Fruit fly (Drosophila melanogaster) whole organism, prepupa: ENCODE measurements around the gene B9d2.
A peak's percentile ranks its signal among the peaks of the same experiment; 100 is the strongest.

Source experiments
- Blimp-1 ChIP-seq: fragments of 200-800 bp; sonication (Bioruptor generic); optimal IDR thresholded peaks from 3 replicates; lab custom pipeline; 2017; ENCODE audit warnings: missing biosample characterization, missing genetic modification characterization, mild to moderate bottlenecking, moderate library complexity, missing genetic modification reagents
- CG11762 ChIP-seq: fragments of 200-800 bp; sonication (Bioruptor generic); optimal IDR thresholded peaks from 3 replicates; lab custom pipeline; 2016; ENCODE audit warnings: missing biosample characterization, missing genetic modification characterization; ENCODE audit not compliant: insufficient read depth
- CG15336 ChIP-seq: fragments of 200-800 bp; sonication (Bioruptor generic); IDR thresholded peaks from 2 replicates; pipeline ENCODE4 v1.3.6; 2022; ENCODE audit warnings: missing biosample characterization, missing genetic modification characterization
- CG16779 ChIP-seq: fragments of 200-800 bp; sonication (Bioruptor generic); optimal IDR thresholded peaks from 3 replicates; lab custom pipeline; 2017; ENCODE audit warnings: missing biosample characterization, mild to moderate bottlenecking, missing genetic modification characterization
- CG3032 ChIP-seq: fragments of 200-800 bp; optimal IDR thresholded peaks from 2 replicates; lab custom pipeline; 2019; ENCODE audit warnings: missing biosample characterization, mild to moderate bottlenecking, missing genetic modification characterization, moderate library complexity
- CG32006 ChIP-seq: fragments of 200-800 bp; sonication (Bioruptor generic); optimal IDR thresholded peaks from 3 replicates; lab custom pipeline; 2017; ENCODE audit warnings: missing biosample characterization, mild to moderate bottlenecking, missing genetic modification characterization
- CG34406 ChIP-seq: fragments of 200-800 bp; sonication (Bioruptor generic); optimal IDR thresholded peaks from 3 replicates; lab custom pipeline; 2016; ENCODE audit warnings: missing biosample characterization, missing genetic modification characterization
- CG3919 ChIP-seq: fragments of 200-800 bp; sonication (Bioruptor generic); optimal IDR thresholded peaks from 3 replicates; lab custom pipeline; 2016; ENCODE audit warnings: missing biosample characterization, missing genetic modification characterization
- CG4318 ChIP-seq: fragments of 200-800 bp; sonication (Bioruptor generic); optimal IDR thresholded peaks from 3 replicates; lab custom pipeline; 2017; ENCODE audit warnings: missing biosample characterization, mild to moderate bottlenecking, missing genetic modification characterization
- CG6276 ChIP-seq: fragments of 200-800 bp; sonication (Bioruptor generic); optimal IDR thresholded peaks from 2 replicates; lab custom pipeline; 2017; ENCODE audit warnings: missing biosample characterization, mild to moderate bottlenecking, missing genetic modification characterization
- CG6792 ChIP-seq: fragments of 200-800 bp; sonication (Bioruptor generic); optimal IDR thresholded peaks from 3 replicates; lab custom pipeline; 2016; ENCODE audit warnings: missing biosample characterization, missing genetic modification characterization
- CG6808 ChIP-seq: fragments of 200-800 bp; sonication (Bioruptor generic); optimal IDR thresholded peaks from 3 replicates; lab custom pipeline; 2017; ENCODE audit warnings: missing biosample characterization, missing genetic modification characterization, mild to moderate bottlenecking, moderate library complexity, missing genetic modification reagents
- CG6854 ChIP-seq: fragments of 200-800 bp; sonication (Bioruptor generic); optimal IDR thresholded peaks from 2 replicates; lab custom pipeline; 2017; ENCODE audit warnings: missing biosample characterization, mild to moderate bottlenecking, missing genetic modification characterization
- CG7368 ChIP-seq: fragments of 200-800 bp; sonication (Bioruptor generic); optimal IDR thresholded peaks from 3 replicates; lab custom pipeline; 2016; ENCODE audit warnings: missing biosample characterization, missing genetic modification characterization
- CG8119 ChIP-seq: fragments of 200-800 bp; sonication (Bioruptor generic); IDR thresholded peaks from 3 replicates; pipeline ENCODE4 v1.3.6; 2022; ENCODE audit warnings: missing biosample characterization, missing genetic modification characterization
- CG9139 ChIP-seq: fragments of 200-800 bp; sonication (Bioruptor generic); optimal IDR thresholded peaks from 3 replicates; lab custom pipeline; 2017; ENCODE audit warnings: missing biosample characterization, mild to moderate bottlenecking, missing genetic modification characterization
- Eip75B ChIP-seq: fragments of 200-800 bp; sonication (Bioruptor generic); optimal IDR thresholded peaks from 3 replicates; lab custom pipeline; 2016; ENCODE audit warnings: missing biosample characterization, missing genetic modification characterization
- Ets21C ChIP-seq: fragments of 200-800 bp; sonication (Bioruptor generic); optimal IDR thresholded peaks from 3 replicates; lab custom pipeline; 2016; ENCODE audit warnings: missing biosample characterization, missing genetic modification characterization
- Ets96B ChIP-seq: fragments of 200-800 bp; optimal IDR thresholded peaks from 2 replicates; lab custom pipeline; 2019; ENCODE audit warnings: missing biosample characterization, mild to moderate bottlenecking, missing genetic modification characterization, moderate library complexity
- Hr39 ChIP-seq: fragments of 200-800 bp; sonication (Bioruptor generic); optimal IDR thresholded peaks from 2 replicates; lab custom pipeline; 2016; ENCODE audit warnings: missing biosample characterization, missing genetic modification characterization
- Met ChIP-seq: fragments of 200-800 bp; sonication (Bioruptor generic); optimal IDR thresholded peaks from 3 replicates; lab custom pipeline; 2016; ENCODE audit warnings: missing biosample characterization, missing genetic modification characterization
- OdsH ChIP-seq: fragments of 200-800 bp; sonication (Bioruptor generic); optimal IDR thresholded peaks from 3 replicates; lab custom pipeline; 2016; ENCODE audit warnings: missing biosample characterization, missing genetic modification characterization
- Smox ChIP-seq: fragments of 200-800 bp; sonication (Bioruptor generic); optimal IDR thresholded peaks from 3 replicates; lab custom pipeline; 2016; ENCODE audit warnings: missing biosample characterization, missing genetic modification characterization
- Sox14 ChIP-seq: fragments of 200-800 bp; sonication (Bioruptor generic); optimal IDR thresholded peaks from 3 replicates; lab custom pipeline; 2016; ENCODE audit warnings: missing biosample characterization, missing genetic modification characterization
- acj6 ChIP-seq: fragments of 200-800 bp; sonication (Bioruptor generic); optimal IDR thresholded peaks from 3 replicates; lab custom pipeline; 2016; ENCODE audit warnings: missing biosample characterization, missing genetic modification characterization
- dac ChIP-seq: fragments of 200-800 bp; sonication (Bioruptor generic); optimal IDR thresholded peaks from 2 replicates; lab custom pipeline; 2017; ENCODE audit warnings: missing biosample characterization, mild to moderate bottlenecking, missing genetic modification characterization
- dsx ChIP-seq: fragments of 200-800 bp; optimal IDR thresholded peaks from 3 replicates; lab custom pipeline; 2019; ENCODE audit warnings: missing biosample characterization, mild to moderate bottlenecking, missing genetic modification characterization, moderate library complexity; ENCODE audit not compliant: poor library complexity, severe bottlenecking
- eg ChIP-seq: fragments of 200-800 bp; sonication (Bioruptor generic); IDR thresholded peaks from 3 replicates; pipeline ENCODE4 v1.3.6; 2022; ENCODE audit warnings: missing biosample characterization, missing genetic modification characterization
- esn ChIP-seq: fragments of 200-800 bp; sonication (Bioruptor generic); optimal IDR thresholded peaks from 2 replicates; lab custom pipeline; 2016; ENCODE audit warnings: missing biosample characterization, mild to moderate bottlenecking, missing genetic modification characterization, moderate library complexity
- lz ChIP-seq: fragments of 200-800 bp; sonication (Bioruptor generic); optimal IDR thresholded peaks from 3 replicates; lab custom pipeline; 2016; ENCODE audit warnings: missing biosample characterization, missing genetic modification characterization
- net ChIP-seq: fragments of 200-800 bp; sonication (Bioruptor generic); optimal IDR thresholded peaks from 3 replicates; lab custom pipeline; 2016; ENCODE audit warnings: missing biosample characterization, missing genetic modification characterization
- salr ChIP-seq, 2 experiments: fragments of 200-800 bp; sonication (Bioruptor generic); optimal IDR thresholded peaks; 3 replicates each; lab custom pipeline; 2016 to 2018; ENCODE audit warnings: missing biosample characterization in 2 of 2, missing genetic modification characterization in 2 of 2, mild to moderate bottlenecking in 1 of 2
- spab ChIP-seq: fragments of 200-800 bp; sonication (Bioruptor generic); optimal IDR thresholded peaks from 2 replicates; lab custom pipeline; 2017; ENCODE audit warnings: missing biosample characterization, mild to moderate bottlenecking, missing genetic modification characterization, missing genetic modification reagents
- svp ChIP-seq: fragments of 200-800 bp; sonication (Bioruptor generic); peaks from one replicate; lab custom pipeline; 2016; ENCODE audit warnings: missing biosample characterization, missing genetic modification characterization
- topi ChIP-seq: fragments of 200-800 bp; sonication (Bioruptor generic); optimal IDR thresholded peaks from 3 replicates; lab custom pipeline; 2016; ENCODE audit warnings: missing biosample characterization, missing genetic modification characterization
- vri ChIP-seq: fragments of 200-800 bp; sonication (Bioruptor generic); optimal IDR thresholded peaks from 3 replicates; lab custom pipeline; 2016; ENCODE audit warnings: missing biosample characterization, mild to moderate bottlenecking, missing genetic modification characterization

Gene B9d2

DNA sequence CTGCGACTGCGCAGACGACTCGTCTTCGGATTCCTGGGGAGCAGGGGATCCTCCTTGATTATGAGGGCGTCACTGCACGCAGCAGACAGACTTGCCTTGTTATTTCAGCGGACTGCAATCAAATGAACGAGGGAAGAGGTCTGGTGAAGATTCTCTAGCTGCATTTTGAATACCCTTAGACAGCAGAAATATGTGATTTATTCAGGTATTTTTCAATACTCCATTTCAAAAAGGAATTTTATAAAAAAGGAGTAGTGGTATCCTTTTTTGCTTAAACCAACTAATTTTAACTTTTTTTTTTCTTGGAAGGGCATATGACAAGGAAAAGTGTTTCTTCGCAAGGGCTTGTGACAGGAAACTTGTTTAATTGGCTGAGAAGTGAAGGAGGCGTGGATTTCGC, 35.2 kb upstream of the B9d2 start (continued):
- TF ChIP-seq CG7368 (GFP tag; lab: Kevin White, UChicago), result peak; percentile 57
- TF ChIP-seq dsx (GFP tag; lab: Kevin White, UChicago), result peak; percentile 52
- peak; percentile 75 for TF ChIP-seq CG3919 (GFP tag; lab: Kevin White, UChicago)
- TF ChIP-seq lz, result peak; percentile 77
- TF ChIP-seq Hr39 (GFP tag; lab: Kevin White, UChicago), result peak; percentile 84
- peak; percentile 72 for TF ChIP-seq Eip75B (GFP tag; lab: Kevin White, UChicago)
- no peak for TF ChIP-seq CG4318
- peak; percentile 65 for TF ChIP-seq vri (GFP tag; lab: Kevin White, UChicago)
- TF ChIP-seq net, result peak; percentile 49
- no peak for TF ChIP-seq CG6854 (GFP tag; lab: Kevin White, UChicago)
- no peak for TF ChIP-seq CG6276

DNA sequence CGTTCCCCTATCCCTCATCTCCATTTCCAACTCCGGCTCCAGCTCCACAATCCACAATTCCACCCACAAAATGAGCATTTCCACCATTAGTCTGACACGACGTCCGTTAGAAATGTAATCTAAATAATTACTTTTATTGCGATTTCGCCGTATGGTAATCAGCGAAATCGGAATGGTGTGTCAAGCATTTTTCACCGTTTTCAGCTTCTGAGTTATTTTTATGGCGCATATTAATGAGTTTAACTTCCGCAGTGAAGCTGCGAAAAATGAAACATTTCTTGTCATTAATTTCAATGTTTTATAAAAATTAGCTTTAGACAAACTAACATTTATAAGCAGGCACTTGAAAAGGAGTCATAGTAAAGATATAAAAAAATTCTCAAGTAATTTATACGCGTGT, 29.6 kb upstream of the B9d2 start, which contains the start of gene CG13989:
CG13989 (plus strand) TSS at position 301 of the 400 bp plus-strand sequence.
- no peak for TF ChIP-seq dac (GFP tag; lab: Kevin White, UChicago)
- no peak for TF ChIP-seq CG16779 (tag; lab: Kevin White, UChicago)
- TF ChIP-seq CG3032 (tag; lab: Kevin White, UChicago), result no peak
- TF ChIP-seq Met (GFP tag; lab: Kevin White, UChicago), result no peak
- TF ChIP-seq acj6 (GFP tag; lab: Kevin White, UChicago), result no peak
- no peak for TF ChIP-seq CG32006 (GFP tag; lab: Kevin White, UChicago)
- TF ChIP-seq Eip75B (GFP tag; lab: Kevin White, UChicago), result no peak
- TF ChIP-seq CG8119, result no peak
- TF ChIP-seq salr (GFP tag; optimal IDR thresholded peaks at IDR 0.05; lab: Kevin White, UChicago), result no peak
- no peak for TF ChIP-seq CG34406 (GFP tag; lab: Kevin White, UChicago)
- TF ChIP-seq Sox14, result no peak
- TF ChIP-seq Blimp-1 (GFP tag; lab: Kevin White, UChicago), result no peak
- no peak for TF ChIP-seq net
- TF ChIP-seq CG6808 (GFP tag; lab: Kevin White, UChicago), result no peak
- no peak for TF ChIP-seq CG9139 (GFP tag; lab: Kevin White, UChicago)
- TF ChIP-seq CG4318, result no peak
- no peak for TF ChIP-seq topi (GFP tag; lab: Kevin White, UChicago)

DNA sequence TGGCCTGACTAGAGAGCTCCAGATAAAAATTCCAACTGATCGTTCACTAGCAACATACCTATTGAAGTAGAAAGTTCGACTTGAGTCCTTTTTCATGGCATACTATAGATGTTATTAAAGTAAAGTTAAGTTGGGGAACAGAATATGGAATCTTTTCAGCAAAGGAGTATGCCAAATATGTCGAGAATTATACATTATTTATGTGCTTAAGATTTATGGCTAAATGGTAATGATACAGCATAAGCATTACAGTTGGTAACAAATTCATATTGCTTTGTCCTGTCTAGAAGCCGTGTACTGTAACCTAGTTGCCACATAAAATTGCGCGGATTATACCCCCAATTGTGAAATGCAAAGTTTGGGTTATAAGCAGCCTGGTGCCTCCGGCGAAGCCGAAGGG, 24.6 kb upstream of the B9d2 start, which contains the start of gene CG31639:
CG31639 (minus strand) TSS at position 101 of the 400 bp plus-strand sequence.
- TF ChIP-seq CG6792 (GFP tag; lab: Kevin White, UChicago), result no peak
- no peak for TF ChIP-seq CG3919 (GFP tag; lab: Kevin White, UChicago)
- no peak for TF ChIP-seq OdsH (GFP tag; lab: Kevin White, UChicago)
- TF ChIP-seq dsx (GFP tag; lab: Kevin White, UChicago), result no peak
- TF ChIP-seq eg, result no peak
- TF ChIP-seq Met (GFP tag; lab: Kevin White, UChicago), result no peak
- TF ChIP-seq Smox (GFP tag; lab: Kevin White, UChicago), result no peak
- no peak for TF ChIP-seq Ets96B (tag; lab: Kevin White, UChicago)
- no peak for TF ChIP-seq spab (GFP tag; lab: Kevin White, UChicago)
- TF ChIP-seq Ets21C (GFP tag; lab: Kevin White, UChicago), result no peak
- no peak for TF ChIP-seq esn (GFP tag; lab: Kevin White, UChicago)
- TF ChIP-seq CG8119, result no peak
- TF ChIP-seq Sox14, result no peak
- TF ChIP-seq CG16779 (tag; lab: Kevin White, UChicago), result no peak
- TF ChIP-seq CG11762 (GFP tag; lab: Kevin White, UChicago), result no peak
- TF ChIP-seq svp, result no peak
- no peak for TF ChIP-seq CG32006 (GFP tag; lab: Kevin White, UChicago)
- no peak for TF ChIP-seq CG15336
- TF ChIP-seq, all 60 proteins: peak for 0
